Fruit fly (Drosophila melanogaster) whole organism, prepupa: ENCODE results near the gene CG17959.

ENCODE experiments used
- Blimp-1 ChIP-seq: fragments of 200-800 bp; sonication (Bioruptor generic); optimal IDR thresholded peaks from 3 replicates; lab custom pipeline; 2017; ENCODE audit warnings: missing biosample characterization, missing genetic modification characterization, mild to moderate bottlenecking, moderate library complexity, missing genetic modification reagents
- CG11294 ChIP-seq: fragments of 200-800 bp; sonication (Bioruptor generic); IDR thresholded peaks from 2 replicates; pipeline ENCODE4 v1.3.6; 2022; ENCODE audit warnings: missing biosample characterization, missing genetic modification characterization
- CG11762 ChIP-seq: fragments of 200-800 bp; sonication (Bioruptor generic); optimal IDR thresholded peaks from 3 replicates; lab custom pipeline; 2016; ENCODE audit warnings: missing biosample characterization, missing genetic modification characterization; ENCODE audit not compliant: insufficient read depth
- CG15336 ChIP-seq: fragments of 200-800 bp; sonication (Bioruptor generic); IDR thresholded peaks from 2 replicates; pipeline ENCODE4 v1.3.6; 2022; ENCODE audit warnings: missing biosample characterization, missing genetic modification characterization
- CG1621 ChIP-seq: fragments of 200-800 bp; sonication (Bioruptor generic); optimal IDR thresholded peaks from 3 replicates; lab custom pipeline; 2018; ENCODE audit warnings: missing biosample characterization, mild to moderate bottlenecking, missing genetic modification characterization
- CG16779 ChIP-seq: fragments of 200-800 bp; sonication (Bioruptor generic); optimal IDR thresholded peaks from 3 replicates; lab custom pipeline; 2017; ENCODE audit warnings: missing biosample characterization, mild to moderate bottlenecking, missing genetic modification characterization
- CG32006 ChIP-seq: fragments of 200-800 bp; sonication (Bioruptor generic); optimal IDR thresholded peaks from 3 replicates; lab custom pipeline; 2017; ENCODE audit warnings: missing biosample characterization, mild to moderate bottlenecking, missing genetic modification characterization
- CG34406 ChIP-seq: fragments of 200-800 bp; sonication (Bioruptor generic); optimal IDR thresholded peaks from 3 replicates; lab custom pipeline; 2016; ENCODE audit warnings: missing biosample characterization, missing genetic modification characterization
- CG3919 ChIP-seq: fragments of 200-800 bp; sonication (Bioruptor generic); optimal IDR thresholded peaks from 3 replicates; lab custom pipeline; 2016; ENCODE audit warnings: missing biosample characterization, missing genetic modification characterization
- CG4318 ChIP-seq: fragments of 200-800 bp; sonication (Bioruptor generic); optimal IDR thresholded peaks from 3 replicates; lab custom pipeline; 2017; ENCODE audit warnings: missing biosample characterization, mild to moderate bottlenecking, missing genetic modification characterization
- CG6163 ChIP-seq: fragments of 200-800 bp; sonication (Bioruptor generic); IDR thresholded peaks from 3 replicates; pipeline ENCODE4 v1.3.6; 2022; ENCODE audit warnings: missing biosample characterization, missing genetic modification characterization
- CG6276 ChIP-seq: fragments of 200-800 bp; sonication (Bioruptor generic); optimal IDR thresholded peaks from 2 replicates; lab custom pipeline; 2017; ENCODE audit warnings: missing biosample characterization, mild to moderate bottlenecking, missing genetic modification characterization
- CG8119 ChIP-seq: fragments of 200-800 bp; sonication (Bioruptor generic); IDR thresholded peaks from 3 replicates; pipeline ENCODE4 v1.3.6; 2022; ENCODE audit warnings: missing biosample characterization, missing genetic modification characterization
- CG9139 ChIP-seq: fragments of 200-800 bp; sonication (Bioruptor generic); optimal IDR thresholded peaks from 3 replicates; lab custom pipeline; 2017; ENCODE audit warnings: missing biosample characterization, mild to moderate bottlenecking, missing genetic modification characterization
- Eip78C ChIP-seq: fragments of 200-800 bp; sonication (Bioruptor generic); peaks from one replicate; lab custom pipeline; 2016; ENCODE audit warnings: missing biosample characterization, missing genetic modification characterization
- Eip93F ChIP-seq: fragments of 200-800 bp; sonication (Bioruptor generic); optimal IDR thresholded peaks from 2 replicates; lab custom pipeline; 2016; ENCODE audit warnings: missing biosample characterization, mild to moderate bottlenecking, missing genetic modification characterization
- Gug ChIP-seq: fragments of 200-800 bp; sonication (Bioruptor generic); IDR thresholded peaks from 2 replicates; pipeline ENCODE4 v1.3.6; 2022; ENCODE audit warnings: missing biosample characterization, missing genetic modification characterization
- Hr39 ChIP-seq: fragments of 200-800 bp; sonication (Bioruptor generic); optimal IDR thresholded peaks from 2 replicates; lab custom pipeline; 2016; ENCODE audit warnings: missing biosample characterization, missing genetic modification characterization
- Hr4 ChIP-seq: fragments of 200-800 bp; sonication (Bioruptor generic); optimal IDR thresholded peaks from 3 replicates; lab custom pipeline; 2016; ENCODE audit warnings: missing biosample characterization, missing genetic modification characterization
- Lpt ChIP-seq: fragments of 200-800 bp; sonication (Bioruptor generic); optimal IDR thresholded peaks from 3 replicates; lab custom pipeline; 2016; ENCODE audit warnings: missing biosample characterization, missing genetic modification characterization
- Met ChIP-seq: fragments of 200-800 bp; sonication (Bioruptor generic); optimal IDR thresholded peaks from 3 replicates; lab custom pipeline; 2016; ENCODE audit warnings: missing biosample characterization, missing genetic modification characterization
- OdsH ChIP-seq: fragments of 200-800 bp; sonication (Bioruptor generic); optimal IDR thresholded peaks from 3 replicates; lab custom pipeline; 2016; ENCODE audit warnings: missing biosample characterization, missing genetic modification characterization
- Smox ChIP-seq: fragments of 200-800 bp; sonication (Bioruptor generic); optimal IDR thresholded peaks from 3 replicates; lab custom pipeline; 2016; ENCODE audit warnings: missing biosample characterization, missing genetic modification characterization
- Sox102F ChIP-seq: fragments of 200-800 bp; sonication (Bioruptor generic); optimal IDR thresholded peaks from 2 replicates; lab custom pipeline; 2016; ENCODE audit warnings: missing biosample characterization, mild to moderate bottlenecking, missing genetic modification characterization
- Sox14 ChIP-seq: fragments of 200-800 bp; sonication (Bioruptor generic); optimal IDR thresholded peaks from 3 replicates; lab custom pipeline; 2016; ENCODE audit warnings: missing biosample characterization, missing genetic modification characterization
- achi ChIP-seq: fragments of 200-800 bp; sonication (Bioruptor generic); optimal IDR thresholded peaks from 3 replicates; lab custom pipeline; 2016; ENCODE audit warnings: missing biosample characterization, missing genetic modification characterization
- cyc ChIP-seq: fragments of 200-800 bp; sonication (Bioruptor generic); optimal IDR thresholded peaks from 3 replicates; lab custom pipeline; 2016; ENCODE audit warnings: missing biosample characterization, missing genetic modification characterization
- dac ChIP-seq: fragments of 200-800 bp; sonication (Bioruptor generic); optimal IDR thresholded peaks from 2 replicates; lab custom pipeline; 2017; ENCODE audit warnings: missing biosample characterization, mild to moderate bottlenecking, missing genetic modification characterization
- dsx ChIP-seq: fragments of 200-800 bp; optimal IDR thresholded peaks from 3 replicates; lab custom pipeline; 2019; ENCODE audit warnings: missing biosample characterization, mild to moderate bottlenecking, missing genetic modification characterization, moderate library complexity; ENCODE audit not compliant: poor library complexity, severe bottlenecking
- eg ChIP-seq: fragments of 200-800 bp; sonication (Bioruptor generic); IDR thresholded peaks from 3 replicates; pipeline ENCODE4 v1.3.6; 2022; ENCODE audit warnings: missing biosample characterization, missing genetic modification characterization
- fd59A ChIP-seq: fragments of 200-800 bp; sonication (Bioruptor generic); optimal IDR thresholded peaks from 2 replicates; lab custom pipeline; 2017; ENCODE audit warnings: missing biosample characterization, mild to moderate bottlenecking, missing genetic modification characterization, missing genetic modification reagents
- fd85E ChIP-seq: fragments of 200-800 bp; sonication (Bioruptor generic); optimal IDR thresholded peaks from 3 replicates; lab custom pipeline; 2016; ENCODE audit warnings: missing biosample characterization, missing genetic modification characterization
- fkh ChIP-seq: fragments of 200-800 bp; sonication (Bioruptor generic); optimal IDR thresholded peaks from 3 replicates; lab custom pipeline; 2017; ENCODE audit warnings: missing biosample characterization, mild to moderate bottlenecking, missing genetic modification characterization, moderate library complexity
- net ChIP-seq: fragments of 200-800 bp; sonication (Bioruptor generic); optimal IDR thresholded peaks from 3 replicates; lab custom pipeline; 2016; ENCODE audit warnings: missing biosample characterization, missing genetic modification characterization
- pdm3 ChIP-seq: fragments of 200-800 bp; sonication (Bioruptor generic); optimal IDR thresholded peaks from 3 replicates; lab custom pipeline; 2016; ENCODE audit warnings: missing biosample characterization, missing genetic modification characterization
- ss ChIP-seq, 2 experiments: fragments of 200-800 bp; sonication (Bioruptor generic); optimal IDR thresholded peaks; 2 replicates in 1 of 2; 3 replicates in 1 of 2; lab custom pipeline; 2017 to 2018; ENCODE audit warnings: mild to moderate bottlenecking in 2 of 2, missing biosample characterization in 2 of 2, missing genetic modification characterization in 2 of 2, moderate library complexity in 1 of 2
- svp ChIP-seq: fragments of 200-800 bp; sonication (Bioruptor generic); peaks from one replicate; lab custom pipeline; 2016; ENCODE audit warnings: missing biosample characterization, missing genetic modification characterization
- topi ChIP-seq: fragments of 200-800 bp; sonication (Bioruptor generic); optimal IDR thresholded peaks from 3 replicates; lab custom pipeline; 2016; ENCODE audit warnings: missing biosample characterization, missing genetic modification characterization
- vri ChIP-seq: fragments of 200-800 bp; sonication (Bioruptor generic); optimal IDR thresholded peaks from 3 replicates; lab custom pipeline; 2016; ENCODE audit warnings: missing biosample characterization, mild to moderate bottlenecking, missing genetic modification characterization

CG17959 gene

DNA sequence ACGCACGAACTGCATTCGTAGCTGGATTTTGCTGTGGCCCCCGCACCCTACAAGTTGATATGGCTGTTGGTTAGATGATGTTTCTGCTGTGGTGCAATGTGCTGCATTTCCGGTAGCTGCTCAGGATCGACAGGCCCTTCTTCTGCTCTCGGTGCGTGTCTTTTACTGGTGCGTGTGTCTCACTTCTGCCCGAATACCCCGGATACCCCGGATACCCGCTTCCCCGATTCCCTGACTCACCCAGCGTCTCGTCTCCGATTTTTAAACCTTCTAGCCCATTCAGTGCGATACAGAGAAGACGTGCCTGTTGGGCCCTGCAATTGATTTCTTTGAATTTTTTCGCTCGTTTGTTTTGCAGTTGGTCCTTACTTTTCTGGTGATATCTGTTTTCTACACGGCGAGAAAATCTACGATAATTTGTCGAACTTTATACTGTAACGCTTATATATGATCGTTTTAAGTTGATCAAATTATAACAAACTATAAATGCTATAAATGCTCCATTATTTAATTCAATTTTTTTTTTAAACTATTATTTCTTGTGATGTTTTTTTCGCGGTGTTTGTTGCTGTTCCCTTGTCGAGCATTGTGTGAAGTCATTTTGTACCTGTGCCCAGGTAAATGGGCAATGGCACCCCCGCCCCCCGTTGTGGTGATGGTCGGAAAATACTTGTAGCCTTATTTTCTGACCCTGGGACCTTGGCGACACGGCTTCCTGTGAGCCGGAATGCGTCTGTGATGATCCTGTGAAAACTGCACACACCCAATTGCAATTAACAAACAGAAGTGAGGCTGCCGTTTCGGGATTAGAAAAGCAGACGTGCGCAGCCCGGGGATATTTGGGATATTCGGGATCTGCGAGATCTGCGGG, 38.2 kb downstream of the CG17959 start (continued):
- TF ChIP-seq Sox14 (peak; percentile 76), pdm3 (GFP tag; lab: Kevin White, UChicago) (peak; percentile 73), vri (peak; percentile 80), CG34406 (GFP tag; lab: Kevin White, UChicago) (peak; percentile 74), Sox102F (peak; percentile 82), fd85E (GFP tag; lab: Kevin White, UChicago) (no peak), CG11294 (GFP tag; lab: Robert Waterston, UW) (no peak), Eip93F (GFP tag; lab: Kevin White, UChicago) (peak; percentile 61), Gug (no peak), fd59A (peak; percentile 73)

DNA sequence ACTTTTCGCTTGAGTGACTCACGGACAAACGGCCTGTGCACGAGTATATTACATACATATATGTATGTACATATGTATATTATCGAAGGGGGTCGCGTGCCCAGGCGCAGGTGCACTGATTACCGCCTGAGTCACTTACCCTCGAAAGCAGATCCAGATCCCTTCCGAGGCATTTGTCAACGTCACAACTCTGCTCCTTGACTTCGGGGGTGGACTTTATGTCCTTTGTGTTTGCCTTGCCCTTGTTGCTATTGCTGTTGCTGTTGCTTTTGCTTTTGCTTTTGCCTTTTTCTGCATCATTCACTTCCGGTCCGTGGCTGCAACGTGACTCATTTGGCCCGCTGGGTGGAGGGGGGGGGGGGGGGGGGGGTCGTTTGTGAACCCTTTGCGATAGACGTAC, 40.4 kb downstream of the CG17959 start:
- no peak for TF ChIP-seq CG1621 (tag; lab: Kevin White, UChicago)
- no peak for TF ChIP-seq Sox102F

DNA sequence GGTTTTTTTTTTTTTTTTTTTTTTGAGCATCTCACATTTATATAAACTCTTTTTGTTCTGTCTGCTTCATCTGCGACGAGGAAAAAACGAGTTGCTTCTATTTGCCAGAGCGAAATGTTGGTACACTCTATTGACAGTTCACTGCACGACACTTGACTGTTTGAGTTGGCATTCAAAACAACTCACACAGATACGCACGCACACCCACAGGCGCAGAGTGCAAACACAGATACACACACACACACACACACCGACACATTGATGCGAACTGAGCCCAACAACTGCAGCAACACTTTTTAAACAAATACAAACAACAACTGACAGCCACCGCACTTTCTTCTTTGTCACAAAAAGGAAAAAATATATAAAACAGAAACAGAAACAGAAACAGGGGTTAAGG, 42.4 kb downstream of the CG17959 start:
- TF ChIP-seq CG9139 (GFP tag; lab: Kevin White, UChicago) (no peak), fkh (GFP tag; lab: Kevin White, UChicago) (peak; percentile 64), achi (no peak), Eip78C (peak; percentile 14), fd85E (GFP tag; lab: Kevin White, UChicago) (no peak), CG16779 (tag; lab: Kevin White, UChicago) (no peak), CG32006 (GFP tag; lab: Kevin White, UChicago) (no peak), Blimp-1 (GFP tag; lab: Kevin White, UChicago) (no peak), CG11762 (GFP tag; lab: Kevin White, UChicago) (no peak), topi (GFP tag; lab: Kevin White, UChicago) (no peak), dac (no peak), OdsH (GFP tag; lab: Kevin White, UChicago) (no peak), net (GFP tag; lab: Kevin White, UChicago) (no peak)

DNA sequence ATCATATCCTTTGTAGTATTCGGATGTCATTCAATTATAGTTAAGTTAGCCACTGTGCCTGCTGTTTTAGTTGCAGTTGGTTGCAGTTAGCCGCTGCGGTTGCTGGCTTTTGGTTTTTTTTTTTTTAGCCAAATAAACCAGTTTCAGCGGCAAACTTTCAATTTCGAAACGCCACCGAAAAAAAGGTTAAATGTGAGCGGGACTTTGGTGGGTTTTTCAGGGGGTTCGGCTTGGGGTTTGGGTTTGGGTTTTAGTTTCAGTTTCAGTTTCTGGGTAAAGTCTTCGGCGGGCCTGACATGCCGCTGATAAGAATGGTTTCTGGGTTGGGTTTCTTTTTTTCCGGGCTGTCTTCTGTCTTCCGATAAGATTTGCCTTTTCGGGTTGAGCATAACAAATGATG, 44.1 kb downstream of the CG17959 start:
- TF ChIP-seq Blimp-1 (GFP tag; lab: Kevin White, UChicago) (peak; percentile 85), Smox (GFP tag; lab: Kevin White, UChicago) (no peak), CG34406 (GFP tag; lab: Kevin White, UChicago) (peak; percentile 1), CG32006 (GFP tag; lab: Kevin White, UChicago) (peak; percentile 14)

DNA sequence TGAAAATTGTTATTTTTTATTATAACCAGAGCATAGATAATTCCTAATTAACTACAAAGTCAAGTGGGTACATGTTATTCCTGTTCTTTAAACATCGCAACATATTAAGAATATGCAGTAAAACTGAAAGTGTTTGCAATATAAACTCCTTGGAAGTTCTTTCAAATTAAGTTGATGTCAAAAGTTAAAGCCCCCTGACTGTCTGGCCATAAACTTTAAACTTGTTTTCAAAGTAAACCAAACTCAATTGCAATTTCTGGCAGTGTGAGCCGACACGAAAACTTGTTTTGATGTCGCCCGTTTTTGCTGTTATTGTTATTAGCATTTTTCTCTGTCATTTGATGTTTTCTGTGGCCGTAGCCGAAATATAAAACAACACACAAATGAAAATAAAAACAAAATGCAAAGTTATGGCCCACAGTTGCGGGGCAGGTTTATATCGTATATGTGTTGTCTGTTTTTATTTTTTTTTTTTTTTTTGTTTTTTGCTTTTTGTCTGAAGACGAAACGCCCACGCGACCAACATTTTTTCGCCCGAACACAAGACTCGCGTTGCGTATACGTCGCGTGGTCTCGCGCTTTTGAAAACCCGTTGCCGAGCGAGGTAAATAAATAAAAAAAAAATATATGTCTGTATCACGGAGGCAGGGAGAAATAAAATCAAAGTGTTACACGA, 46.3 kb downstream of the CG17959 start:
- peak; percentile 66 for TF ChIP-seq svp
- peak; percentile 2 for TF ChIP-seq OdsH (GFP tag; lab: Kevin White, UChicago)
- no peak for TF ChIP-seq CG11762 (GFP tag; lab: Kevin White, UChicago)
- TF ChIP-seq Lpt: peak; percentile 23
- TF ChIP-seq Hr4 (GFP tag; lab: Kevin White, UChicago): peak; percentile 31
- TF ChIP-seq Met (GFP tag; lab: Kevin White, UChicago): no peak
- peak; percentile 12 for TF ChIP-seq Hr39 (GFP tag; lab: Kevin White, UChicago)
- peak; percentile 6 for TF ChIP-seq vri
- TF ChIP-seq Sox14: no peak
- TF ChIP-seq CG6276 (GFP tag; lab: Kevin White, UChicago): peak; percentile 20
- no peak for TF ChIP-seq CG3919 (GFP tag; lab: Kevin White, UChicago)
- peak; percentile 16 for TF ChIP-seq net (GFP tag; lab: Kevin White, UChicago)
- peak; percentile 66; the same call in 1 of the 2 replicates for TF ChIP-seq CG15336 (GFP tag; lab: Robert Waterston, UW)
- no peak for TF ChIP-seq dsx
- peak; percentile 90 for TF ChIP-seq eg (GFP tag; lab: Robert Waterston, UW)
- TF ChIP-seq ss (GFP tag; optimal IDR thresholded peaks at IDR 0.05; lab: Kevin White, UChicago): peak; percentile 33 to 34
- TF ChIP-seq cyc: no peak
- peak; percentile 83 for TF ChIP-seq CG8119 (GFP tag; lab: Robert Waterston, UW)
- TF ChIP-seq CG32006 (GFP tag; lab: Kevin White, UChicago): peak; percentile 33
- TF ChIP-seq pdm3 (GFP tag; lab: Kevin White, UChicago): peak; percentile 28
- peak; percentile 4 for TF ChIP-seq CG16779 (tag; lab: Kevin White, UChicago)
- TF ChIP-seq CG4318 (GFP tag; lab: Kevin White, UChicago): peak; percentile 14
- peak; percentile 8 for TF ChIP-seq achi
- TF ChIP-seq CG6163 (GFP tag; lab: Robert Waterston, UW): peak; percentile 76; the same call in 2 of the 3 replicates
- peak; percentile 76 for TF ChIP-seq Eip78C
